In the genomic region with DNA sequence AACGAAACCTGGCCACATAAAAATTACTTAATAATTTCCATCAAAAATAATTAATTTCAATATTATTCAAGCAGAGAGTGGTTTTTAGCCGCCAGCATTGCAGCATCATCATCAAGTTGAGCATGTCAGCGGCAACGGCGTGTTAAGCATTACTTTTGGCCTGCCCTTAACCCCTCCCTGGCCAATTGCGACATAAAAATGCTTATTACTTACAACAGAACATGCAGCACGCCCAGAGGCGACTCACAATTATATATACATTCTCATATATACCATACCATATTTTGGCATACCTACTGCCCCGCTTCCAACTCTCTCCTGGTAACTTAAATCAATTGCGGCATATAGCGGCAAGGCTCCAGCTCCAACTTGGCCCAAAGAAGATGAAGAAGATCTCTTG, we compare ENCODE assay signal across 3 fruit fly cellular contexts.
TF ChIP-seq lines count a peak whose summit lies in the region.

No protein-coding gene starts in this region.

TF ChIP-seq in whole organism, 6 proteins besides CTCF, POLR2A, EP300 and RAD21:
- no peak for TF ChIP-seq CG8478 (optimal IDR thresholded peaks at IDR 0.05; lab: Kevin White, UChicago)
- peak; percentile 29 for TF ChIP-seq Dll (optimal IDR thresholded peaks at IDR 0.05; lab: Kevin White, UChicago)
TF ChIP-seq in whole organism: peak in this region for 1.

TF ChIP-seq in whole organism, prepupa, 60 proteins besides CTCF, POLR2A, EP300 and RAD21:
- TF ChIP-seq Eip78C (GFP tag; lab: Kevin White, UChicago), result peak; percentile 47
- TF ChIP-seq Eip75B (GFP tag; optimal IDR thresholded peaks at IDR 0.05; lab: Kevin White, UChicago), result no peak
- TF ChIP-seq svp (GFP tag; lab: Kevin White, UChicago), result peak; percentile 56
- TF ChIP-seq Blimp-1 (GFP tag; optimal IDR thresholded peaks at IDR 0.05; lab: Kevin White, UChicago), result no peak

TF ChIP-seq in whole organism, wandering third instar larva, 38 proteins besides CTCF, POLR2A, EP300 and RAD21:
- TF ChIP-seq OdsH (GFP tag; optimal IDR thresholded peaks at IDR 0.05; lab: Kevin White, UChicago) (no peak), lola (GFP tag; optimal IDR thresholded peaks at IDR 0.05; lab: Kevin White, UChicago) (no peak), Myc (optimal IDR thresholded peaks at IDR 0.05; lab: Kevin White, UChicago) (no peak), dl (GFP tag; optimal IDR thresholded peaks at IDR 0.05; lab: Kevin White, UChicago; ENCODE audit: insufficient read depth in 1 of 2, partially characterized antibody in 2 of 2) (no peak), N (GFP tag; optimal IDR thresholded peaks at IDR 0.05; lab: Kevin White, UChicago) (no peak), fru (GFP tag; optimal IDR thresholded peaks at IDR 0.05; lab: Kevin White, UChicago) (peak; percentile 63), Jra (GFP tag; optimal IDR thresholded peaks at IDR 0.05; lab: Kevin White, UChicago) (no peak)
TF ChIP-seq in whole organism, wandering third instar larva: peak in this region for 1.
